Worm (Caenorhabditis elegans) whole organism, L3 larva: ENCODE measurements around the gene znf-782.

ENCODE experiments used
- R02D3.7 ChIP-seq: fragments of 150-350 bp; optimal IDR thresholded peaks from 2 replicates; lab custom pipeline; 2014; ENCODE audit warnings: missing biosample characterization, missing genetic modification characterization
- ZK546.5 ChIP-seq: sonication (generic microtip); optimal IDR thresholded peaks from 2 replicates; lab custom pipeline; 2017; ENCODE audit warnings: missing biosample characterization, missing genetic modification characterization
- ama-1 ChIP-seq: fragments of 150-350 bp; optimal IDR thresholded peaks from 2 replicates; lab custom pipeline; 2018
- ceh-16 ChIP-seq: sonication (generic microtip); optimal IDR thresholded peaks from 2 replicates; lab custom pipeline; 2017; ENCODE audit warnings: missing biosample characterization, missing genetic modification characterization
- ceh-9 ChIP-seq: sonication (generic microtip); optimal IDR thresholded peaks from 2 replicates; lab custom pipeline; 2018; ENCODE audit warnings: missing biosample characterization, missing genetic modification characterization
- daf-12 ChIP-seq: fragments of 150-350 bp; optimal IDR thresholded peaks from 2 replicates; lab custom pipeline; 2014; ENCODE audit warnings: missing biosample characterization, missing genetic modification reagents, missing genetic modification characterization
- egl-27 ChIP-seq: sonication (generic microtip); optimal IDR thresholded peaks from 4 replicates; lab custom pipeline; 2017; ENCODE audit warnings: missing biosample characterization, missing genetic modification reagents, missing genetic modification characterization
- egl-5 ChIP-seq: fragments of 150-350 bp; optimal IDR thresholded peaks from 2 replicates; lab custom pipeline; 2017; ENCODE audit warnings: missing biosample characterization, missing genetic modification reagents, missing genetic modification characterization, inconsistent platforms
- elt-1 ChIP-seq: fragments of 150-350 bp; optimal IDR thresholded peaks from 2 replicates; lab custom pipeline; 2014; ENCODE audit warnings: missing biosample characterization, missing genetic modification characterization
- elt-2 ChIP-seq: sonication (generic microtip); optimal IDR thresholded peaks from 2 replicates; lab custom pipeline; 2016; ENCODE audit warnings: missing genetic modification reagents, mild to moderate bottlenecking, missing genetic modification characterization, missing compliant biosample characterization
- elt-3 ChIP-seq, 3 experiments: fragments of 150-350 bp in 1 of 3; sonication (generic microtip) in 2 of 3; optimal IDR thresholded peaks; 2 replicates in 2 of 3; 4 replicates in 1 of 3; lab custom pipeline; 2014 to 2017; ENCODE audit warnings: missing biosample characterization in 3 of 3, missing genetic modification characterization in 3 of 3
- eor-1 ChIP-seq, 2 experiments: fragments of 150-350 bp; optimal IDR thresholded peaks; 2 replicates each; lab custom pipeline; 2014 to 2018; ENCODE audit warnings: missing biosample characterization in 2 of 2, missing genetic modification characterization in 2 of 2
- fkh-10 ChIP-seq: sonication (generic microtip); optimal IDR thresholded peaks from 2 replicates; lab custom pipeline; 2017; ENCODE audit warnings: missing biosample characterization, missing genetic modification reagents, missing genetic modification characterization
- hmg-11 ChIP-seq: sonication (generic microtip); optimal IDR thresholded peaks from 2 replicates; lab custom pipeline; 2016; ENCODE audit warnings: missing genetic modification characterization, missing compliant biosample characterization
- jun-1 ChIP-seq: fragments of 150-350 bp; optimal IDR thresholded peaks from 2 replicates; lab custom pipeline; 2014; ENCODE audit warnings: missing biosample characterization, missing genetic modification reagents, missing genetic modification characterization
- lin-15B ChIP-seq: fragments of 150-350 bp; optimal IDR thresholded peaks from 2 replicates; lab custom pipeline; 2014; ENCODE audit warnings: missing biosample characterization, missing genetic modification characterization
- mdl-1 ChIP-seq: fragments of 150-350 bp; optimal IDR thresholded peaks from 2 replicates; lab custom pipeline; 2014; ENCODE audit warnings: missing biosample characterization, missing genetic modification characterization
- mml-1 ChIP-seq: fragments of 150-350 bp; sonication (generic microtip); optimal IDR thresholded peaks from 3 replicates; lab custom pipeline; 2014; ENCODE audit warnings: missing biosample characterization, missing genetic modification characterization
- nfya-1 ChIP-seq: sonication (generic microtip); optimal IDR thresholded peaks from 2 replicates; lab custom pipeline; 2017; ENCODE audit warnings: missing genetic modification characterization, mild to moderate bottlenecking, missing compliant biosample characterization, antibody characterized with exemption, moderate library complexity; ENCODE audit not compliant: insufficient read depth
- nhr-11 ChIP-seq: fragments of 150-350 bp; optimal IDR thresholded peaks from 2 replicates; lab custom pipeline; 2014; ENCODE audit warnings: missing biosample characterization, missing genetic modification characterization
- nhr-12 ChIP-seq: fragments of 150-350 bp; optimal IDR thresholded peaks from 2 replicates; lab custom pipeline; 2014; ENCODE audit warnings: missing biosample characterization, missing genetic modification characterization
- nhr-23 ChIP-seq: fragments of 150-350 bp; optimal IDR thresholded peaks from 2 replicates; lab custom pipeline; 2014; ENCODE audit warnings: missing biosample characterization, missing genetic modification reagents, missing genetic modification characterization
- nhr-237 ChIP-seq: fragments of 150-350 bp; optimal IDR thresholded peaks from 2 replicates; lab custom pipeline; 2014; ENCODE audit warnings: missing biosample characterization, missing genetic modification characterization
- nhr-25 ChIP-seq: sonication (generic microtip); optimal IDR thresholded peaks from 2 replicates; lab custom pipeline; 2017; ENCODE audit warnings: missing biosample characterization, missing genetic modification characterization
- nhr-28 ChIP-seq: fragments of 150-350 bp; optimal IDR thresholded peaks from 2 replicates; lab custom pipeline; 2014; ENCODE audit warnings: missing biosample characterization, missing genetic modification characterization
- nhr-43 ChIP-seq: sonication (generic microtip); optimal IDR thresholded peaks from 2 replicates; lab custom pipeline; 2016; ENCODE audit warnings: mild to moderate bottlenecking, missing genetic modification characterization, missing compliant biosample characterization; ENCODE audit not compliant: poor library complexity, severe bottlenecking
- nhr-67 ChIP-seq: fragments of 150-350 bp; optimal IDR thresholded peaks from 2 replicates; lab custom pipeline; 2014; ENCODE audit warnings: missing biosample characterization, missing genetic modification characterization
- nhr-76 ChIP-seq: fragments of 150-350 bp; sonication (generic microtip); optimal IDR thresholded peaks from 5 replicates; lab custom pipeline; 2014; ENCODE audit warnings: missing biosample characterization, missing genetic modification characterization
- nhr-77 ChIP-seq: fragments of 150-350 bp; optimal IDR thresholded peaks from 2 replicates; lab custom pipeline; 2014; ENCODE audit warnings: missing biosample characterization, missing genetic modification characterization
- pha-4 ChIP-seq: fragments of 150-350 bp; optimal IDR thresholded peaks from 2 replicates; lab custom pipeline; 2014; ENCODE audit warnings: missing biosample characterization, missing genetic modification reagents, missing genetic modification characterization
- skn-1 ChIP-seq: fragments of 150-350 bp; optimal IDR thresholded peaks from 2 replicates; lab custom pipeline; 2014; ENCODE audit warnings: missing biosample characterization, missing genetic modification characterization
- snpc-4 ChIP-seq: fragments of 150-350 bp; optimal IDR thresholded peaks from 2 replicates; lab custom pipeline; 2014; ENCODE audit warnings: missing biosample characterization, missing genetic modification characterization
- unc-39 ChIP-seq: sonication (generic microtip); optimal IDR thresholded peaks from 4 replicates; lab custom pipeline; 2017; ENCODE audit warnings: missing biosample characterization, missing genetic modification characterization
- unc-62 ChIP-seq: fragments of 150-350 bp; sonication (generic microtip); optimal IDR thresholded peaks from 4 replicates; lab custom pipeline; 2014; ENCODE audit warnings: missing biosample characterization, missing genetic modification reagents, missing genetic modification characterization
- ztf-11 ChIP-seq: fragments of 150-350 bp; optimal IDR thresholded peaks from 2 replicates; lab custom pipeline; 2014; ENCODE audit warnings: missing biosample characterization, missing genetic modification characterization

Gene znf-782

DNA sequence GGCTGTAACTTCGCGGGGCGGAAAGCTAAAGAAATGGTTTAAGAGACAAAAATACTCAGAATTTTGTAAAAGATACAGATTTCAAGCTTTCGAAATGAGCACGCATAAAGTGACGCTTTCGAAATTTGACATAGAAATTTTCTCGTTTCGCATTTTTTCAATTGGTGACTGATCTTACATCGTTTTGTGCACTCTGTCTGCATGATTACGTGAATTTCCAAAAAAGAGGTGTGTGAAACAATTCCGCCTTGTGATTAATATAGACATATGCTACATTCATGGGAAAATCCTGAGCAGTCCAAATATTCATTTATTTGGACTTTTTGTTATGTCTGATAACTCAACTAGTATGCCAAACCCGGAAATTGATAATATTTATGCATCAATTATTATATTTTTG lies 21.6 kb downstream of the znf-782 start, which contains the start of gene srx-12:
Gene srx-12 (plus strand): TSS at position 301 of the 400 bp plus-strand sequence.
- no peak for TF ChIP-seq ceh-9 (tag; lab: Kevin White, UChicago)
- no peak for TF ChIP-seq mdl-1 (tag; lab: Kevin White, UChicago)
- TF ChIP-seq skn-1 = no peak
- no peak for TF ChIP-seq unc-62 (GFP tag; lab: Kevin White, UChicago)
- TF ChIP-seq mml-1 (tag; lab: Kevin White, UChicago) = no peak
- no peak for TF ChIP-seq nhr-23 (tag; lab: Kevin White, UChicago)
- no peak for TF ChIP-seq ZK546.5 (tag; lab: Kevin White, UChicago)
- no peak for TF ChIP-seq nhr-43 (tag; lab: Kevin White, UChicago)
- TF ChIP-seq R02D3.7 (tag; lab: Kevin White, UChicago) = no peak
- TF ChIP-seq elt-3 (tag; optimal IDR thresholded peaks at IDR 0.05; lab: Kevin White, UChicago) = no peak
- TF ChIP-seq nhr-237 = no peak
- no peak for TF ChIP-seq eor-1 (tag; optimal IDR thresholded peaks at IDR 0.05; lab: Kevin White, UChicago)
- TF ChIP-seq ztf-11 = no peak
- TF ChIP-seq lin-15B (tag; lab: Kevin White, UChicago) = no peak
- no peak for TF ChIP-seq ceh-16 (tag; lab: Kevin White, UChicago)
- no peak for TF ChIP-seq nhr-12 (tag; lab: Kevin White, UChicago)
- no peak for TF ChIP-seq fkh-10 (GFP tag; lab: Kevin White, UChicago)
- TF ChIP-seq nhr-11 (tag; lab: Kevin White, UChicago) = no peak
- no peak for TF ChIP-seq elt-2 (tag; lab: Kevin White, UChicago)
- TF ChIP-seq nhr-28 (tag; lab: Kevin White, UChicago) = no peak

DNA sequence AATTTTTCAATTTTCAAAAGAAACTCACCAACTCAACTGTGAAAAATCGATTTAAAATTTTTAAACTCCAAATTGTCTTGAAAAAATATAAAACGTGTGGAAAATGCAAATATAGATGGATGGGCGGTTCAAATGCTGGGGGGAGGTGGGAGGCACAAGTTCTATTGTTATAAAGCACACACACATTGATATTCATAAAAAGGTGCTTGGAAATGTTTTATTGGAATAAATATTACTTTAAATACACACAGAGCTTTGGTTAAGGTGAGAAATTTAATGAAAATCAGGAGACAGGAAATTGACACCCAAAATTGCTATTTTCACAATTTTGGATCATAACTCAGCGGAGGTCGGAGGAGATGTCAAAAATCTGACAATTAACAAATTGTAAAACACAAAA lies 23.0 kb downstream of the znf-782 start, which contains the start of gene Y55F3AM.11:
Gene Y55F3AM.11 (minus strand): TSS at position 101 of the 400 bp plus-strand sequence.
- TF ChIP-seq nhr-12 (tag; lab: Kevin White, UChicago) (no peak), snpc-4 (no peak), nhr-43 (tag; lab: Kevin White, UChicago) (no peak), jun-1 (tag; lab: Kevin White, UChicago) (no peak), skn-1 (no peak), ama-1 (lab: Kevin White, UChicago) (no peak), hmg-11 (tag; lab: Kevin White, UChicago) (no peak), ztf-11 (no peak), pha-4 (no peak), nhr-77 (tag; lab: Kevin White, UChicago) (no peak), lin-15B (tag; lab: Kevin White, UChicago) (no peak), egl-27 (tag; lab: Kevin White, UChicago) (no peak)

DNA sequence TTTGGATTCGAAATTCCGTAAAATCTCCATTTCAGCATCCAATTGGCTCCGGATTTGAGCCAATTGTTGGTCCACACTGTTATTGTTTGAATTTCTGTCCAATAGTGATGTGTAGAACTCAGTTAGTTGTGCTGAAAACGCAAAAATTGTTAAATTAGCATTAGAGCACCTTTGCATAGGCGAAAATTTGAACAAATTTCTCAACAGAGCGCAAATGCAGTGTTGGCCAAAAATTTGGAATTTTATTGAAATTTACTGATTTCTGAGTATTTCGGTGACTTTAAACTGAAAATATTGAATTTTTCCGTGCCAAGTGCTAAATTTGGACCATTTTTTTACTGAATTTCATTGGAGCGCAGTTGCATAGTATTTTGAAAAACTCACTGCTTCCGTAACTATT lies 26.8 kb downstream of the znf-782 start:
- no peak for TF ChIP-seq eor-1 (tag; optimal IDR thresholded peaks at IDR 0.05; lab: Kevin White, UChicago)
- no peak for TF ChIP-seq nhr-43 (tag; lab: Kevin White, UChicago)
- no peak for TF ChIP-seq daf-12
- TF ChIP-seq ama-1 (lab: Kevin White, UChicago) = no peak
- TF ChIP-seq nhr-11 (tag; lab: Kevin White, UChicago) = no peak
- no peak for TF ChIP-seq ztf-11
- no peak for TF ChIP-seq skn-1
- no peak for TF ChIP-seq nhr-67 (tag; lab: Kevin White, UChicago)
- no peak for TF ChIP-seq nhr-23 (tag; lab: Kevin White, UChicago)
- no peak for TF ChIP-seq nhr-237
- no peak for TF ChIP-seq nfya-1 (tag; lab: Kevin White, UChicago)
- TF ChIP-seq elt-1 (tag; lab: Kevin White, UChicago) = no peak
- no peak for TF ChIP-seq egl-5 (tag; lab: Kevin White, UChicago)
- TF ChIP-seq ceh-9 (tag; lab: Kevin White, UChicago) = no peak
- no peak for TF ChIP-seq ceh-16 (tag; lab: Kevin White, UChicago)

DNA sequence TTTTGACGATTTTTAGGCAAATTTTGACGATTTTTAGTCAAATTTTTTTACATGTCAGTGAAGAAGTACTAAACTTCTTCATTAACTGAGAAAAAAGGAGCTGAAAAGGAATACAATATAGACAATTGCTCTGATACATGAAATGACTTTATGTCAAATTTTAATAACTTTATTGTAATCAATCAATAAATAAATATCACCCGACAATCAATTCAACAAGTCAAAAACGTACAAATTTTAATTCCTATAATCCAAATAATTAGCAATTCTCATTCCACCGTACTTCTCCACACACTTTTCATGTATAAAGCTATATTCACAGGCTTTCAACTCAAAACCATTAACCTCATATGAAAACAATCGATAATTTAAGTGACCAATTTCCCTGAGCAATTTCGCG lies 28.8 kb downstream of the znf-782 start:
- no peak for TF ChIP-seq hmg-11 (tag; lab: Kevin White, UChicago)
- TF ChIP-seq unc-62 (GFP tag; lab: Kevin White, UChicago) = no peak
- no peak for TF ChIP-seq nhr-25 (tag; lab: Kevin White, UChicago)
- TF ChIP-seq R02D3.7 (tag; lab: Kevin White, UChicago) = no peak
- TF ChIP-seq mdl-1 (tag; lab: Kevin White, UChicago) = no peak
- TF ChIP-seq nhr-76 (tag; lab: Kevin White, UChicago) = no peak
- TF ChIP-seq egl-5 (tag; lab: Kevin White, UChicago) = no peak
- no peak for TF ChIP-seq ztf-11
- no peak for TF ChIP-seq ama-1 (lab: Kevin White, UChicago)
- TF ChIP-seq nhr-43 (tag; lab: Kevin White, UChicago) = no peak
- TF ChIP-seq unc-39 = no peak
- no peak for TF ChIP-seq mml-1 (tag; lab: Kevin White, UChicago)
- no peak for TF ChIP-seq nfya-1 (tag; lab: Kevin White, UChicago)
